Worm (Caenorhabditis elegans): Measurements from ENCODE around the gene trm-2A.

DNA sequence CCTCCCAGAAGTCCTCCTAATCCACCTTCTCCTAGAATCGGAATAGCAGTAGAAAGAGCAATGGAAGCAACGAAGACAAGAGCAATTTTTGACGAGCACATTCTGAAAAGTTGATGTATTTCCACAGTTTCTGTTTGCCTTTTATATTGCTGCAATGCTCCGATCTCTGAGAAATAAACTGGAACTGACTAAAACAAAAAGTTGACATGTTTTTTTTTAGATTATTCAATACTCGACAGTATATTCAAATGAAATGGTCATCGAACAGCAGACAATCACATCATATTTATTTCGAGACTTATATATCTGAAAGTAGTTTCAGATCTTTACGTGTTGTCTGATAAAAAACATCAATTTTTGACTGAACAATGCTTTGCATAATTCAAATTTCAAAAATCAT lies 14.3 kb upstream of the trm-2A start, which contains the start of gene srlf-21:
- no peak for TF ChIP-seq pha-4 (tag; optimal IDR thresholded peaks at IDR 0.05)
- no peak for TF ChIP-seq ztf-11 (tag; optimal IDR thresholded peaks at IDR 0.05)
- no peak for TF ChIP-seq unc-39 (tag; optimal IDR thresholded peaks at IDR 0.05)
- TF ChIP-seq nhr-28 (tag; optimal IDR thresholded peaks at IDR 0.05): no peak
- TF ChIP-seq lin-32 (GFP tag; optimal IDR thresholded peaks at IDR 0.05): no peak
- TF ChIP-seq nhr-12 (tag; optimal IDR thresholded peaks at IDR 0.05): no peak
- TF ChIP-seq unc-62 (GFP tag; optimal IDR thresholded peaks at IDR 0.05): no peak
- no peak for TF ChIP-seq ham-2 (GFP tag; optimal IDR thresholded peaks at IDR 0.05)
- no peak for TF ChIP-seq lin-13 (tag; optimal IDR thresholded peaks at IDR 0.05)
- no peak for TF ChIP-seq nhr-237 (tag; optimal IDR thresholded peaks at IDR 0.05)
- no peak for TF ChIP-seq snpc-4 (tag; optimal IDR thresholded peaks at IDR 0.05)
- no peak for TF ChIP-seq elt-3 (tag; optimal IDR thresholded peaks at IDR 0.05)
